Worm (Caenorhabditis elegans) whole organism, mixed stage, embryonic: Measurements from ENCODE around the gene ent-5.

Source experiments
- M03D4.4 ChIP-seq: sonication (generic microtip); optimal IDR thresholded peaks from 2 replicates; lab custom pipeline; 2017; ENCODE audit warnings: mild to moderate bottlenecking, missing genetic modification characterization, missing compliant biosample characterization
- bed-3 ChIP-seq: fragments of 200-800 bp; sonication (Bioruptor generic); optimal IDR thresholded peaks from 3 replicates; lab custom pipeline; 2018; ENCODE audit warnings: mild to moderate bottlenecking, missing genetic modification characterization, moderate library complexity, missing compliant biosample characterization
- blmp-1 ChIP-seq: fragments of 150-350 bp; optimal IDR thresholded peaks from 2 replicates; lab custom pipeline; 2014; ENCODE audit warnings: missing biosample characterization, missing genetic modification characterization
- ceh-39 ChIP-seq: fragments of 150-350 bp; optimal IDR thresholded peaks from 2 replicates; lab custom pipeline; 2014; ENCODE audit warnings: missing biosample characterization, missing genetic modification characterization
- ceh-43 ChIP-seq: fragments of 200-800 bp; sonication (Bioruptor generic); optimal IDR thresholded peaks from 2 replicates; lab custom pipeline; 2018; ENCODE audit warnings: mild to moderate bottlenecking, missing genetic modification characterization, moderate library complexity, missing compliant biosample characterization
- ceh-83 ChIP-seq: fragments of 200-800 bp; sonication (Bioruptor generic); optimal IDR thresholded peaks from 2 replicates; lab custom pipeline; 2018; ENCODE audit warnings: mild to moderate bottlenecking, missing genetic modification characterization, missing compliant biosample characterization
- ces-1 ChIP-seq: fragments of 150-350 bp; optimal IDR thresholded peaks from 2 replicates; lab custom pipeline; 2014; ENCODE audit warnings: missing biosample characterization, missing genetic modification reagents, missing genetic modification characterization
- cnd-1 ChIP-seq: fragments of 200-800 bp; sonication (Bioruptor generic); optimal IDR thresholded peaks from 2 replicates; lab custom pipeline; 2018; ENCODE audit warnings: mild to moderate bottlenecking, missing genetic modification characterization, missing compliant biosample characterization
- drap-1 ChIP-seq: fragments of 200-800 bp; sonication (Bioruptor generic); optimal IDR thresholded peaks from 3 replicates; lab custom pipeline; 2018; ENCODE audit warnings: mild to moderate bottlenecking, missing genetic modification characterization, missing compliant biosample characterization
- elt-1 ChIP-seq: sonication (generic microtip); optimal IDR thresholded peaks from 2 replicates; lab custom pipeline; 2017; ENCODE audit warnings: missing genetic modification characterization, mild to moderate bottlenecking, missing compliant biosample characterization, antibody characterized with exemption, moderate library complexity, borderline replicate concordance; ENCODE audit not compliant: insufficient read depth
- elt-3 ChIP-seq: fragments of 150-350 bp; optimal IDR thresholded peaks from 2 replicates; lab custom pipeline; 2014; ENCODE audit warnings: missing biosample characterization, missing genetic modification characterization
- flh-1 ChIP-seq: fragments of 200-800 bp; sonication (Bioruptor generic); optimal IDR thresholded peaks from 2 replicates; lab custom pipeline; 2018; ENCODE audit warnings: mild to moderate bottlenecking, missing genetic modification characterization, moderate library complexity, missing compliant biosample characterization
- ham-2 ChIP-seq: fragments of 200-800 bp; sonication (Bioruptor generic); optimal IDR thresholded peaks from 2 replicates; lab custom pipeline; 2018; ENCODE audit warnings: mild to moderate bottlenecking, missing genetic modification characterization, missing compliant biosample characterization
- hlh-1 ChIP-seq: fragments of 150-350 bp; optimal IDR thresholded peaks from 2 replicates; lab custom pipeline; 2014; ENCODE audit warnings: missing biosample characterization, missing genetic modification reagents, missing genetic modification characterization
- lin-13 ChIP-seq: fragments of 150-350 bp; optimal IDR thresholded peaks from 2 replicates; lab custom pipeline; 2014; ENCODE audit warnings: missing biosample characterization, missing genetic modification characterization
- lin-32 ChIP-seq: fragments of 200-800 bp; sonication (Bioruptor generic); optimal IDR thresholded peaks from 2 replicates; lab custom pipeline; 2018; ENCODE audit warnings: mild to moderate bottlenecking, missing genetic modification characterization, missing compliant biosample characterization
- lsy-2 ChIP-seq: fragments of 150-350 bp; optimal IDR thresholded peaks from 2 replicates; lab custom pipeline; 2014; ENCODE audit warnings: missing biosample characterization, missing genetic modification characterization
- mab-5 ChIP-seq: fragments of 150-350 bp; optimal IDR thresholded peaks from 2 replicates; lab custom pipeline; 2014; ENCODE audit warnings: missing biosample characterization, missing genetic modification characterization
- mep-1 ChIP-seq: fragments of 150-350 bp; optimal IDR thresholded peaks from 2 replicates; lab custom pipeline; 2017; ENCODE audit warnings: missing biosample characterization, missing genetic modification reagents, missing genetic modification characterization, inconsistent platforms
- mls-2 ChIP-seq: sonication (generic microtip); optimal IDR thresholded peaks from 2 replicates; lab custom pipeline; 2016; ENCODE audit warnings: mild to moderate bottlenecking, missing genetic modification characterization, moderate library complexity, missing compliant biosample characterization
- nhr-12 ChIP-seq: fragments of 150-350 bp; optimal IDR thresholded peaks from 2 replicates; lab custom pipeline; 2014; ENCODE audit warnings: missing biosample characterization, missing genetic modification characterization
- nhr-2 ChIP-seq: fragments of 150-350 bp; optimal IDR thresholded peaks from 2 replicates; lab custom pipeline; 2014; ENCODE audit warnings: missing biosample characterization, missing genetic modification characterization
- nhr-237 ChIP-seq: fragments of 150-350 bp; optimal IDR thresholded peaks from 2 replicates; lab custom pipeline; 2014; ENCODE audit warnings: missing biosample characterization, missing genetic modification characterization
- nhr-28 ChIP-seq: fragments of 150-350 bp; optimal IDR thresholded peaks from 2 replicates; lab custom pipeline; 2014; ENCODE audit warnings: missing biosample characterization, missing genetic modification characterization
- nhr-76 ChIP-seq: sonication (generic microtip); optimal IDR thresholded peaks from 2 replicates; lab custom pipeline; 2017; ENCODE audit warnings: missing biosample characterization, missing genetic modification characterization
- pha-4 ChIP-seq: fragments of 150-350 bp; optimal IDR thresholded peaks from 2 replicates; lab custom pipeline; 2018; ENCODE audit warnings: missing biosample characterization, missing genetic modification reagents, missing genetic modification characterization
- sem-2 ChIP-seq: fragments of 200-800 bp; sonication (Bioruptor generic); optimal IDR thresholded peaks from 2 replicates; lab custom pipeline; 2018; ENCODE audit warnings: mild to moderate bottlenecking, missing genetic modification characterization, missing compliant biosample characterization
- snpc-4 ChIP-seq: fragments of 150-350 bp; optimal IDR thresholded peaks from 2 replicates; lab custom pipeline; 2014; ENCODE audit warnings: missing biosample characterization, missing genetic modification characterization
- sptf-1 ChIP-seq: sonication (generic microtip); optimal IDR thresholded peaks from 2 replicates; lab custom pipeline; 2017; ENCODE audit warnings: mild to moderate bottlenecking, missing genetic modification characterization, moderate library complexity, missing compliant biosample characterization
- tbx-8 ChIP-seq: fragments of 200-800 bp; sonication (Bioruptor generic); optimal IDR thresholded peaks from 2 replicates; lab custom pipeline; 2018; ENCODE audit warnings: mild to moderate bottlenecking, missing genetic modification characterization, moderate library complexity, missing compliant biosample characterization
- unc-120 ChIP-seq: sonication (generic microtip); optimal IDR thresholded peaks from 2 replicates; lab custom pipeline; 2017; ENCODE audit warnings: missing genetic modification characterization, missing compliant biosample characterization; ENCODE audit not compliant: poor library complexity, severe bottlenecking
- unc-39 ChIP-seq: fragments of 150-350 bp; optimal IDR thresholded peaks from 2 replicates; lab custom pipeline; 2014; ENCODE audit warnings: missing biosample characterization, missing genetic modification characterization
- unc-62 ChIP-seq: fragments of 150-350 bp; optimal IDR thresholded peaks from 2 replicates; lab custom pipeline; 2014; ENCODE audit warnings: missing biosample characterization, missing genetic modification reagents, missing genetic modification characterization
- zip-8 ChIP-seq: fragments of 150-350 bp; optimal IDR thresholded peaks from 2 replicates; lab custom pipeline; 2014; ENCODE audit warnings: missing biosample characterization, missing genetic modification characterization
- ztf-11 ChIP-seq: fragments of 150-350 bp; optimal IDR thresholded peaks from 2 replicates; lab custom pipeline; 2014; ENCODE audit warnings: missing biosample characterization, missing genetic modification characterization

ent-5 gene

ce11 chrX:4619582-4619981 is 29.4 kb downstream of the ent-5 start, which contains the start of gene pqn-65:
Gene pqn-65, minus strand, starts transcription at chrX:4619635.
- no peak for TF ChIP-seq lsy-2 (tag; lab: Kevin White, UChicago)
- TF ChIP-seq zip-8 (tag; lab: Kevin White, UChicago), result no peak
- no peak for TF ChIP-seq cnd-1 (tag; lab: Kevin White, UChicago)
- no peak for TF ChIP-seq nhr-28 (tag; lab: Kevin White, UChicago)
- TF ChIP-seq ceh-83 (GFP tag; lab: Kevin White, UChicago), result no peak
- no peak for TF ChIP-seq lin-13 (tag; lab: Kevin White, UChicago)
- no peak for TF ChIP-seq lin-32 (GFP tag; lab: Kevin White, UChicago)
- TF ChIP-seq ceh-39 (tag; lab: Kevin White, UChicago), result peak; percentile 3
- TF ChIP-seq, all 35 proteins: peak for 1

- TF ChIP-seq ceh-39 (tag; lab: Kevin White, UChicago), result peak; percentile 87
- no peak for TF ChIP-seq nhr-12 (tag; lab: Kevin White, UChicago)
- TF ChIP-seq flh-1 (GFP tag; lab: Kevin White, UChicago), result no peak
- TF ChIP-seq ztf-11 (tag; lab: Kevin White, UChicago), result no peak
- no peak for TF ChIP-seq mab-5 (tag; lab: Kevin White, UChicago)
- no peak for TF ChIP-seq hlh-1 (tag; lab: Kevin White, UChicago)
- no peak for TF ChIP-seq ceh-83 (GFP tag; lab: Kevin White, UChicago)
- no peak for TF ChIP-seq unc-62 (GFP tag; lab: Kevin White, UChicago)
- peak; percentile 44 for TF ChIP-seq ham-2 (GFP tag; lab: Kevin White, UChicago)
- TF ChIP-seq lin-13 (tag; lab: Kevin White, UChicago), result peak; percentile 62
- peak; percentile 73 for TF ChIP-seq mep-1 (tag; lab: Kevin White, UChicago)
- peak; percentile 41 for TF ChIP-seq M03D4.4 (tag; lab: Kevin White, UChicago)
- TF ChIP-seq unc-120 (tag; lab: Kevin White, UChicago), result peak; percentile 37
- TF ChIP-seq pha-4 (tag; lab: Kevin White, UChicago), result no peak
- peak; percentile 25 for TF ChIP-seq tbx-8
- no peak for TF ChIP-seq elt-3
- no peak for TF ChIP-seq bed-3 (GFP tag; lab: Kevin White, UChicago)
- TF ChIP-seq lin-32 (GFP tag; lab: Kevin White, UChicago), result peak; percentile 51
- TF ChIP-seq snpc-4, result no peak
- TF ChIP-seq unc-39 (tag; lab: Kevin White, UChicago), result no peak
- peak; percentile 82 for TF ChIP-seq sptf-1 (tag; lab: Kevin White, UChicago)
- no peak for TF ChIP-seq nhr-237 (tag; lab: Kevin White, UChicago)
- peak; percentile 49 for TF ChIP-seq ces-1 (GFP tag; lab: Kevin White, UChicago)
- peak; percentile 68 for TF ChIP-seq drap-1 (GFP tag; lab: Kevin White, UChicago)
- TF ChIP-seq lsy-2 (tag; lab: Kevin White, UChicago), result peak; percentile 36
- no peak for TF ChIP-seq ceh-43 (GFP tag; lab: Kevin White, UChicago)
- TF ChIP-seq sem-2, result no peak
- no peak for TF ChIP-seq blmp-1 (tag; lab: Kevin White, UChicago)
- TF ChIP-seq mls-2, result peak; percentile 75
- no peak for TF ChIP-seq nhr-76 (tag; lab: Kevin White, UChicago)
- TF ChIP-seq nhr-2 (tag; lab: Kevin White, UChicago), result peak; percentile 50
- no peak for TF ChIP-seq zip-8 (tag; lab: Kevin White, UChicago)
- no peak for TF ChIP-seq nhr-28 (tag; lab: Kevin White, UChicago)
- no peak for TF ChIP-seq elt-1 (tag; lab: Kevin White, UChicago)
- peak; percentile 84 for TF ChIP-seq cnd-1 (tag; lab: Kevin White, UChicago)
Measured at ce11 chrX:4616832-4617231, 32.2 kb downstream of the ent-5 start.

DNA sequence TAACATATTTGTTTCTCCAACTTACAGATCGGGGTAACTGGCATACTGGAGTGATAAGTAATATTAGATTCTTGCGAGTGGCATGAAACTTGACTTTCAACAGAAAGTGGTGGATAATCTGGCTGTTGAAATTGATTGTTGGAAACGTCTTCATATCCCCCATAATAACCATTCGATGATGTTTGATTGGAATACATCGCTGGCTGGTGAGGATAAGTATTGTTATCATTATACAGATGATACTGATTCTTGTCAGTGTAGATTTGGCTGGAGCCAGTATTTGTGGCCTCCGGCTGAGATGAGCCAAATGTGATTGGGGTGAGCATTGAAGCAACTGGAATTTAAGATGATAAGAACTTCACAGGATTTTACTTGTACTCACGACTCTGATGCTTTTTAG is 34.0 kb downstream of the ent-5 start:
- TF ChIP-seq mep-1 (tag; lab: Kevin White, UChicago) (no peak), mls-2 (no peak), ceh-39 (tag; lab: Kevin White, UChicago) (no peak), zip-8 (tag; lab: Kevin White, UChicago) (no peak), flh-1 (GFP tag; lab: Kevin White, UChicago) (no peak), ceh-43 (GFP tag; lab: Kevin White, UChicago) (no peak), sptf-1 (tag; lab: Kevin White, UChicago) (no peak), mab-5 (tag; lab: Kevin White, UChicago) (no peak), nhr-12 (tag; lab: Kevin White, UChicago) (no peak), ceh-83 (GFP tag; lab: Kevin White, UChicago) (no peak), unc-39 (tag; lab: Kevin White, UChicago) (no peak), elt-3 (no peak)
